Fruit fly (Drosophila melanogaster): ENCODE measurements around the gene Ntl.

DNA sequence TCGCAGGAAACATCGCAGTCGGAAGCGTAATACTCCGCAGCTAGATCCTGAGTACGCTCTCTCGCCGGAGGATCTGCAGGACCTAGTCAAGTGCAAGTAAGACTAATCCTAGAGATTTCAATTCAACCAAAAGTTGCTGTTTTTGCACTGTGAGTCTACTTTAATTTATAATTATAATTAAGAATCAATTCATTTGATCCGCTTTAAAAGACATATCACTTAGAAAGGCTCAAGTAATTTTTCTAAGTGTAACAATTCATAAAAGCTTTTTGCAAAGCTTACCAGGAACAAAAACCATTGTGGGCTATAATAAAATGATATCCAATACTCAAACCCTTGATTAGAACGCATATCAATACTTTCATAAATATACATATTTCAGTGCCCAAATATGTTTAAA, 46.2 kb downstream of the Ntl start:
- no peak for TF ChIP-seq Ets98B (GFP tag; IDR thresholded peaks at IDR 0.05)
- TF ChIP-seq CG14655 (GFP tag; optimal IDR thresholded peaks at IDR 0.05): no peak
- no peak for TF ChIP-seq D1 (tag; optimal IDR thresholded peaks at IDR 0.05)
- TF ChIP-seq gl (tag; optimal IDR thresholded peaks at IDR 0.05): no peak
- no peak for TF ChIP-seq CG34367 (tag; optimal IDR thresholded peaks at IDR 0.05)
- no peak for TF ChIP-seq EcR (GFP tag; optimal IDR thresholded peaks at IDR 0.05)
- no peak for TF ChIP-seq rn (GFP tag; IDR thresholded peaks at IDR 0.05)
- TF ChIP-seq CG8159 (tag; optimal IDR thresholded peaks at IDR 0.05): peak; percentile 2
- no peak for TF ChIP-seq CG9948 (tag; optimal IDR thresholded peaks at IDR 0.05)

Data from whole organism, pupa.